Fruit fly (Drosophila melanogaster) Kc167 (cell line): Measurements from ENCODE around the gene CG31467.

Experiments
- Myc ChIP-seq: fragments of >200 bp; optimal IDR thresholded peaks from 2 replicates; lab custom pipeline; 2017; ENCODE audit warnings: missing external identifiers
- Sin3A ChIP-seq: fragments of >200 bp; optimal IDR thresholded peaks from 2 replicates; lab custom pipeline; 2018; ENCODE audit warnings: missing external identifiers
- h ChIP-seq: fragments of >200 bp; optimal IDR thresholded peaks from 3 replicates; lab custom pipeline; 2018; ENCODE audit warnings: missing external identifiers
- insv ChIP-seq: fragments of >200 bp; optimal IDR thresholded peaks from 3 replicates; lab custom pipeline; 2018; ENCODE audit warnings: missing external identifiers
- psq ChIP-seq: fragments of >200 bp; optimal IDR thresholded peaks from 2 replicates; lab custom pipeline; 2017; ENCODE audit warnings: missing external identifiers
- ttk ChIP-seq: sonication (Bioruptor generic); optimal IDR thresholded peaks from 2 replicates; lab custom pipeline; 2017; ENCODE audit warnings: missing external identifiers

- TF ChIP-seq insv (lab: Kevin White, UChicago): no peak
- no peak for TF ChIP-seq psq (lab: Kevin White, UChicago)
- TF ChIP-seq Myc (lab: Kevin White, UChicago): no peak
- no peak for TF ChIP-seq Sin3A (lab: Kevin White, UChicago)
- TF ChIP-seq h (lab: Kevin White, UChicago): no peak
- no peak for TF ChIP-seq ttk
Measured at dm6 chr3R:10680825-10681681, 25.6 kb downstream of the CG31467 start, which contains the start of gene Phyhd1.
